Fruit fly (Drosophila melanogaster): ENCODE results near the gene CG7029.

dm6 chr3R:22718401-22718800, 32.3 kb upstream of the CG7029 start:
- TF ChIP-seq CG8478 (optimal IDR thresholded peaks at IDR 0.05) (no peak), CTCF (optimal IDR thresholded peaks at IDR 0.05) (no peak)

All from S2 (cell line).